Fruit fly (Drosophila melanogaster): ENCODE data around the gene Gr93b.

Gr93b gene

DNA sequence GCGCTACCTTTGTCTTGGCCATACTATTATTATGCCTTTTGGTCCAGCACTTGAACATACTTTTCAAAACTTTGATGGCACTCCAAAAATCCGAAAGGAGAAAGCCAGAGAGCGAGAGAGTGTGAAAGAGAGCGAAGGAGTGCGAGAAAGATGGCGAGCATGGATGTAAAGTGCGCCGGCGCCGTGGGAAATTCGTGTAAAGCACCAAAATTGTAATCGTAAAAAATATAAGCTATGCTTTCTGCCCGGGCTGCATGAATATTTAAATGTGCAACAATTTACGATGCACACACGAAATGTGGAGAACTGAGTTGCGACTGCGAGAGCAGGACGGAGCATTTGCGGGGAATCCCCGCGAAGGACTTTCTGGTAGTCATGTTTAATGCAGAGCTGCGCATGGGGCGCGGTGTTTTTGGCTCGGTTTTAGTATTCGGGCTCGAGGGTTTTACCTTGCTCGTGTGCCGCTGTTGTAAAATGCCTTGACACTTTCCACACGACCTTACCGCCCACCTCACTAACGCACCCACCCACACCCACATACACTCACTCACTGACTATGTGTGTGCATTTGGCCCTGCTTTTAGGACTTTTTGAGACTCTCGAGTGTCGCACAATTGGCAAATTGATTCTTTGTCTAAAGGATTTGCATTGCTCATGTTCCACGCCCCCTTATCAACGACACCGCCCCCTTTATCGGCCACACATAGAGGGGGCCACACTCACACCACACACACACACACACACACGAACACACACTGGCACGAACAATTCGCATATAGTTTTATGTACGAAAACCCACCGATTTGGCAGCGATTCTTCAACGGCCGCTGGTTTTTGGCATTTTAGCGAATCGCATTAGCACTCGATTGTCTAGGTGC, 21.6 kb downstream of the Gr93b start (continued):
- TF ChIP-seq CG8290 (GFP tag; optimal IDR thresholded peaks at IDR 0.05) (no peak), CG8290 (tag; optimal IDR thresholded peaks at IDR 0.05) (peak in 1 of 2 experiments; percentile 26), Vsx1 (GFP tag; optimal IDR thresholded peaks at IDR 0.05) (no peak), Trl (optimal IDR thresholded peaks at IDR 0.05) (peak; percentile 39 to 49), Trl (GFP tag; optimal IDR thresholded peaks at IDR 0.05) (no peak), caup (GFP tag; optimal IDR thresholded peaks at IDR 0.05; ENCODE audit: severe bottlenecking) (no peak), Sry-β (GFP tag; optimal IDR thresholded peaks at IDR 0.05) (no peak), CG14050 (GFP tag; IDR thresholded peaks at IDR 0.05) (no peak), CG17912 (GFP tag; optimal IDR thresholded peaks at IDR 0.05) (no peak), CG18262 (tag; optimal IDR thresholded peaks at IDR 0.05) (no peak), Gsc (GFP tag; IDR thresholded peaks at IDR 0.05) (no peak), CG10959 (GFP tag; IDR thresholded peaks at IDR 0.05) (no peak), D19A (tag; optimal IDR thresholded peaks at IDR 0.05) (no peak), dmrt11E (tag; optimal IDR thresholded peaks at IDR 0.05) (no peak), CG7839 (tag; optimal IDR thresholded peaks at IDR 0.05) (no peak), CG15696 (tag; optimal IDR thresholded peaks at IDR 0.05) (no peak), NK7.1 (GFP tag; optimal IDR thresholded peaks at IDR 0.05) (no peak), CG42726 (GFP tag; IDR thresholded peaks at IDR 0.05; ENCODE audit: partially characterized antibody) (no peak)

- peak; percentile 46 for TF ChIP-seq row (GFP tag; IDR thresholded peaks at IDR 0.05)
- TF ChIP-seq Ptx1 (GFP tag; IDR thresholded peaks at IDR 0.05), result 0 out of 2 replicates have a peak, but pooled peaks have one; percentile 8
- peak; percentile 6 for TF ChIP-seq Hsf (GFP tag; optimal IDR thresholded peaks at IDR 0.05)
- peak; percentile 21 for TF ChIP-seq phol (tag; optimal IDR thresholded peaks at IDR 0.05)
- peak; percentile 50 for TF ChIP-seq CG2120 (GFP tag; optimal IDR thresholded peaks at IDR 0.05)
- no peak for TF ChIP-seq sna (GFP tag; IDR thresholded peaks at IDR 0.05; ENCODE audit: partially characterized antibody)
- TF ChIP-seq CG30403 (GFP tag; optimal IDR thresholded peaks at IDR 0.05), result peak; percentile 30
- TF ChIP-seq CG1647 (GFP tag; optimal IDR thresholded peaks at IDR 0.05), result no peak
- TF ChIP-seq Meics (GFP tag; optimal IDR thresholded peaks at IDR 0.05), result peak; percentile 61
- TF ChIP-seq Hr51 (GFP tag; optimal IDR thresholded peaks at IDR 0.05), result peak in 1 of 2 experiments; percentile 35
- no peak for TF ChIP-seq Poxn (GFP tag; IDR thresholded peaks at IDR 0.05)
- TF ChIP-seq BtbVII (GFP tag; optimal IDR thresholded peaks at IDR 0.05), result no peak
- TF ChIP-seq Sox100B (GFP tag; optimal IDR thresholded peaks at IDR 0.05), result peak; percentile 8
- TF ChIP-seq tll (GFP tag; optimal IDR thresholded peaks at IDR 0.05), result peak in 1 of 2 experiments; percentile 47
- TF ChIP-seq pho (GFP tag; optimal IDR thresholded peaks at IDR 0.05), result peak; percentile 20
- TF ChIP-seq HLH54F (GFP tag; optimal IDR thresholded peaks at IDR 0.05), result peak; percentile 22
- peak; percentile 55 for TF ChIP-seq lilli (GFP tag; optimal IDR thresholded peaks at IDR 0.05)
- peak; percentile 13 for TF ChIP-seq sens (GFP tag)
- TF ChIP-seq E2f2 (GFP tag; IDR thresholded peaks at IDR 0.05), result no peak
- peak; percentile 25 for TF ChIP-seq CG9727 (GFP tag; optimal IDR thresholded peaks at IDR 0.05)
- no peak for TF ChIP-seq dmrt11E (tag; optimal IDR thresholded peaks at IDR 0.05)
- TF ChIP-seq gem (tag; optimal IDR thresholded peaks at IDR 0.05), result peak; percentile 48
- TF ChIP-seq HHEX (GFP tag; optimal IDR thresholded peaks at IDR 0.05), result peak; percentile 18
- TF ChIP-seq vfl (GFP tag; optimal IDR thresholded peaks at IDR 0.05), result no peak
- peak; percentile 4 for TF ChIP-seq CG12659 (GFP tag; optimal IDR thresholded peaks at IDR 0.05)
- peak; percentile 69; the same call in 1 of the 2 replicates for TF ChIP-seq CG16779 (GFP tag; IDR thresholded peaks at IDR 0.05)
- 0 out of 2 replicates have a peak, but pooled peaks have one; percentile 18 for TF ChIP-seq CG7372 (GFP tag; IDR thresholded peaks at IDR 0.05)
- peak; percentile 59 for TF ChIP-seq sd (tag; optimal IDR thresholded peaks at IDR 0.05)
- TF ChIP-seq Rfx (GFP tag; IDR thresholded peaks at IDR 0.05), result 0 out of 2 replicates have a peak, but pooled peaks have one; percentile 16
- TF ChIP-seq nom (GFP tag; optimal IDR thresholded peaks at IDR 0.05), result peak; percentile 22
Measured at dm6 chr3R:21808622-21809347, 34.8 kb downstream of the Gr93b start.
